Worm (Caenorhabditis elegans) whole organism, mixed stage, embryonic: ENCODE data around the gene T27E4.1.

Experiments used
- bed-3 ChIP-seq: fragments of 200-800 bp; sonication (Bioruptor generic); optimal IDR thresholded peaks from 3 replicates; lab custom pipeline; 2018; ENCODE audit warnings: mild to moderate bottlenecking, missing genetic modification characterization, moderate library complexity, missing compliant biosample characterization
- blmp-1 ChIP-seq: fragments of 150-350 bp; optimal IDR thresholded peaks from 2 replicates; lab custom pipeline; 2014; ENCODE audit warnings: missing biosample characterization, missing genetic modification characterization
- ceh-39 ChIP-seq: fragments of 150-350 bp; optimal IDR thresholded peaks from 2 replicates; lab custom pipeline; 2014; ENCODE audit warnings: missing biosample characterization, missing genetic modification characterization
- ceh-43 ChIP-seq: fragments of 200-800 bp; sonication (Bioruptor generic); optimal IDR thresholded peaks from 2 replicates; lab custom pipeline; 2018; ENCODE audit warnings: mild to moderate bottlenecking, missing genetic modification characterization, moderate library complexity, missing compliant biosample characterization
- lin-13 ChIP-seq: fragments of 150-350 bp; optimal IDR thresholded peaks from 2 replicates; lab custom pipeline; 2014; ENCODE audit warnings: missing biosample characterization, missing genetic modification characterization
- lin-32 ChIP-seq: fragments of 200-800 bp; sonication (Bioruptor generic); optimal IDR thresholded peaks from 2 replicates; lab custom pipeline; 2018; ENCODE audit warnings: mild to moderate bottlenecking, missing genetic modification characterization, missing compliant biosample characterization
- mep-1 ChIP-seq: fragments of 150-350 bp; optimal IDR thresholded peaks from 2 replicates; lab custom pipeline; 2017; ENCODE audit warnings: missing biosample characterization, missing genetic modification reagents, missing genetic modification characterization, inconsistent platforms
- nhr-12 ChIP-seq: fragments of 150-350 bp; optimal IDR thresholded peaks from 2 replicates; lab custom pipeline; 2014; ENCODE audit warnings: missing biosample characterization, missing genetic modification characterization
- nhr-237 ChIP-seq: fragments of 150-350 bp; optimal IDR thresholded peaks from 2 replicates; lab custom pipeline; 2014; ENCODE audit warnings: missing biosample characterization, missing genetic modification characterization
- nhr-28 ChIP-seq: fragments of 150-350 bp; optimal IDR thresholded peaks from 2 replicates; lab custom pipeline; 2014; ENCODE audit warnings: missing biosample characterization, missing genetic modification characterization
- snpc-4 ChIP-seq: fragments of 150-350 bp; optimal IDR thresholded peaks from 2 replicates; lab custom pipeline; 2014; ENCODE audit warnings: missing biosample characterization, missing genetic modification characterization
- unc-120 ChIP-seq: sonication (generic microtip); optimal IDR thresholded peaks from 2 replicates; lab custom pipeline; 2017; ENCODE audit warnings: missing genetic modification characterization, missing compliant biosample characterization; ENCODE audit not compliant: poor library complexity, severe bottlenecking
- unc-39 ChIP-seq: fragments of 150-350 bp; optimal IDR thresholded peaks from 2 replicates; lab custom pipeline; 2014; ENCODE audit warnings: missing biosample characterization, missing genetic modification characterization
- unc-62 ChIP-seq: fragments of 150-350 bp; optimal IDR thresholded peaks from 2 replicates; lab custom pipeline; 2014; ENCODE audit warnings: missing biosample characterization, missing genetic modification reagents, missing genetic modification characterization

ce11 chrV:9124180-9124579 lies 32.0 kb downstream of the T27E4.1 start, which contains the start of gene F21C10.6:
- TF ChIP-seq ceh-43 (GFP tag; lab: Kevin White, UChicago), result no peak
- TF ChIP-seq unc-39 (tag; lab: Kevin White, UChicago), result no peak
- no peak for TF ChIP-seq unc-62 (GFP tag; lab: Kevin White, UChicago)
- TF ChIP-seq lin-13 (tag; lab: Kevin White, UChicago), result no peak
- TF ChIP-seq snpc-4 (tag; lab: Kevin White, UChicago), result no peak
- no peak for TF ChIP-seq ceh-39 (tag; lab: Kevin White, UChicago)
- no peak for TF ChIP-seq nhr-12
- TF ChIP-seq blmp-1 (tag; lab: Kevin White, UChicago), result no peak
- TF ChIP-seq bed-3 (GFP tag; lab: Kevin White, UChicago), result no peak
- no peak for TF ChIP-seq mep-1 (tag; lab: Kevin White, UChicago)
- no peak for TF ChIP-seq nhr-237
- TF ChIP-seq lin-32 (GFP tag; lab: Kevin White, UChicago), result no peak
- no peak for TF ChIP-seq unc-120 (tag; lab: Kevin White, UChicago)
- no peak for TF ChIP-seq nhr-28
